Fruit fly (Drosophila melanogaster) whole organism, embryonic: ENCODE data around the gene et.
A peak's percentile ranks its signal among the peaks of the same experiment; 100 is the strongest.

Source experiments
- Bgb ChIP-seq: fragments of 200-800 bp; sonication (Bioruptor generic); IDR thresholded peaks from 2 replicates; pipeline ENCODE4 v1.3.6; 2022; ENCODE audit warnings: missing biosample characterization, missing genetic modification characterization; ENCODE audit not compliant: partially characterized antibody
- CG11247 ChIP-seq: fragments of 200-800 bp; sonication (Bioruptor generic); IDR thresholded peaks from 2 replicates; pipeline ENCODE4 v1.3.6; 2022; ENCODE audit warnings: missing biosample characterization, missing genetic modification characterization
- CG12391 ChIP-seq: fragments of 200-800 bp; sonication (Bioruptor generic); optimal IDR thresholded peaks from 3 replicates; lab custom pipeline; 2018; ENCODE audit warnings: missing biosample characterization, mild to moderate bottlenecking, missing genetic modification characterization, moderate library complexity
- CG12659 ChIP-seq: fragments of 200-800 bp; sonication (Bioruptor generic); optimal IDR thresholded peaks from 3 replicates; lab custom pipeline; 2017; ENCODE audit warnings: mild to moderate bottlenecking, missing biosample characterization, missing genetic modification reagents, missing genetic modification characterization
- CG13424 ChIP-seq: fragments of 200-800 bp; sonication (Bioruptor generic); optimal IDR thresholded peaks from 2 replicates; lab custom pipeline; 2019; ENCODE audit warnings: missing biosample characterization, mild to moderate bottlenecking, missing genetic modification characterization, moderate library complexity
- CG13775 ChIP-seq: fragments of 200-800 bp; sonication (Bioruptor generic); optimal IDR thresholded peaks from 3 replicates; lab custom pipeline; 2017; ENCODE audit warnings: missing biosample characterization, mild to moderate bottlenecking, missing genetic modification characterization
- CG14667 ChIP-seq: fragments of 200-800 bp; sonication (Bioruptor generic); IDR thresholded peaks from 2 replicates; pipeline ENCODE4 v1.3.6; 2022; ENCODE audit warnings: missing biosample characterization, missing genetic modification characterization
- CG15601 ChIP-seq: fragments of 200-800 bp; sonication (Bioruptor generic); optimal IDR thresholded peaks from 3 replicates; lab custom pipeline; 2019; ENCODE audit warnings: missing biosample characterization, mild to moderate bottlenecking, missing genetic modification characterization, moderate library complexity
- CG1603 ChIP-seq: fragments of 200-800 bp; sonication (Bioruptor generic); optimal IDR thresholded peaks from 2 replicates; lab custom pipeline; 2019; ENCODE audit warnings: missing biosample characterization, mild to moderate bottlenecking, missing genetic modification characterization, moderate library complexity
- CG18262 ChIP-seq: fragments of 200-800 bp; optimal IDR thresholded peaks from 3 replicates; lab custom pipeline; 2019; ENCODE audit warnings: missing biosample characterization, mild to moderate bottlenecking, missing genetic modification characterization, moderate library complexity
- CG18764 ChIP-seq: fragments of 200-800 bp; sonication (Bioruptor generic); optimal IDR thresholded peaks from 3 replicates; lab custom pipeline; 2016; ENCODE audit warnings: missing biosample characterization, missing genetic modification characterization
- CG2116 ChIP-seq: fragments of 200-800 bp; sonication (Bioruptor generic); optimal IDR thresholded peaks from 3 replicates; lab custom pipeline; 2018; ENCODE audit warnings: missing biosample characterization, mild to moderate bottlenecking, missing genetic modification characterization
- CG2678 ChIP-seq: fragments of 200-800 bp; sonication (Bioruptor generic); optimal IDR thresholded peaks from 3 replicates; lab custom pipeline; 2019; ENCODE audit warnings: missing biosample characterization, mild to moderate bottlenecking, missing genetic modification characterization, moderate library complexity
- CG6791 ChIP-seq: fragments of 200-800 bp; sonication (Bioruptor generic); IDR thresholded peaks from 3 replicates; pipeline ENCODE4 v1.3.6; 2022; ENCODE audit warnings: missing biosample characterization, missing genetic modification characterization; ENCODE audit not compliant: partially characterized antibody
- CG7556 ChIP-seq: fragments of 200-800 bp; sonication (Bioruptor generic); optimal IDR thresholded peaks from 2 replicates; lab custom pipeline; 2017; ENCODE audit warnings: missing biosample characterization, mild to moderate bottlenecking, missing genetic modification characterization
- CG7839 ChIP-seq: fragments of 200-800 bp; sonication (Bioruptor generic); optimal IDR thresholded peaks from 3 replicates; lab custom pipeline; 2018; ENCODE audit warnings: missing biosample characterization, mild to moderate bottlenecking, missing genetic modification characterization, moderate library complexity
- CG8290 ChIP-seq, 3 experiments: fragments of 200-800 bp; sonication (Bioruptor generic); optimal IDR thresholded peaks; 2 replicates each; lab custom pipeline; 2016 to 2019; ENCODE audit warnings: missing biosample characterization in 3 of 3, missing genetic modification characterization in 3 of 3, mild to moderate bottlenecking in 2 of 3, moderate library complexity in 1 of 3
- CrebB ChIP-seq: fragments of 200-800 bp; sonication (Bioruptor generic); optimal IDR thresholded peaks from 3 replicates; lab custom pipeline; 2018; ENCODE audit warnings: missing biosample characterization, mild to moderate bottlenecking, missing genetic modification characterization
- Dek ChIP-seq: fragments of 200-800 bp; sonication (Bioruptor generic); optimal IDR thresholded peaks from 3 replicates; lab custom pipeline; 2019; ENCODE audit warnings: missing biosample characterization, mild to moderate bottlenecking, missing genetic modification characterization, moderate library complexity
- Dll ChIP-seq: fragments of 200-800 bp; sonication (Bioruptor generic); IDR thresholded peaks from 4 replicates; pipeline ENCODE4 v1.3.6; 2022; ENCODE audit warnings: missing biosample characterization, missing genetic modification characterization; ENCODE audit not compliant: partially characterized antibody
- Ets65A ChIP-seq: fragments of 200-800 bp; sonication (Bioruptor generic); peaks from one replicate; lab custom pipeline; 2016; ENCODE audit warnings: missing biosample characterization, missing genetic modification characterization
- Meics ChIP-seq: fragments of 200-800 bp; sonication (Bioruptor generic); optimal IDR thresholded peaks from 2 replicates; lab custom pipeline; 2017; ENCODE audit warnings: missing biosample characterization, mild to moderate bottlenecking, missing genetic modification characterization
- Mes4 ChIP-seq: fragments of 200-800 bp; sonication (Bioruptor generic); optimal IDR thresholded peaks from 2 replicates; lab custom pipeline; 2016; ENCODE audit warnings: missing biosample characterization, missing genetic modification characterization
- NfI ChIP-seq: fragments of 200-800 bp; sonication (Bioruptor generic); optimal IDR thresholded peaks from 3 replicates; lab custom pipeline; 2018; ENCODE audit warnings: missing biosample characterization, mild to moderate bottlenecking, missing genetic modification characterization, moderate library complexity
- Rfx ChIP-seq: fragments of 200-800 bp; sonication (Bioruptor generic); IDR thresholded peaks from 2 replicates; pipeline ENCODE4 v1.3.6; 2022; ENCODE audit warnings: missing biosample characterization, missing genetic modification characterization
- Tbp ChIP-seq: fragments of >200 bp; optimal IDR thresholded peaks from 2 replicates; lab custom pipeline; 2018; ENCODE audit warnings: missing biosample characterization, missing genetic modification characterization
- ac ChIP-seq: fragments of 200-800 bp; sonication (Bioruptor generic); optimal IDR thresholded peaks from 3 replicates; lab custom pipeline; 2017; ENCODE audit warnings: missing biosample characterization, mild to moderate bottlenecking, missing genetic modification characterization
- dmrt11E ChIP-seq: fragments of 200-800 bp; sonication (Bioruptor generic); optimal IDR thresholded peaks from 3 replicates; lab custom pipeline; 2018; ENCODE audit warnings: missing biosample characterization, mild to moderate bottlenecking, missing genetic modification characterization, moderate library complexity
- fu2 ChIP-seq: fragments of 200-800 bp; sonication (Bioruptor generic); optimal IDR thresholded peaks from 2 replicates; lab custom pipeline; 2016; ENCODE audit warnings: missing biosample characterization, missing genetic modification characterization
- gem ChIP-seq: fragments of 200-800 bp; sonication (Bioruptor generic); optimal IDR thresholded peaks from 2 replicates; lab custom pipeline; 2019; ENCODE audit warnings: missing biosample characterization, mild to moderate bottlenecking, missing genetic modification characterization, moderate library complexity
- gfzf ChIP-seq: fragments of 200-800 bp; sonication (Bioruptor generic); optimal IDR thresholded peaks from 2 replicates; lab custom pipeline; 2016; ENCODE audit warnings: missing biosample characterization, mild to moderate bottlenecking, missing genetic modification characterization, moderate library complexity
- grau ChIP-seq: fragments of 200-800 bp; optimal IDR thresholded peaks from 3 replicates; lab custom pipeline; 2019; ENCODE audit warnings: missing biosample characterization, mild to moderate bottlenecking, missing genetic modification characterization, moderate library complexity
- inv ChIP-seq: fragments of 200-800 bp; sonication (Bioruptor generic); IDR thresholded peaks from 2 replicates; pipeline ENCODE4 v1.3.6; 2022; ENCODE audit warnings: missing biosample characterization, missing genetic modification characterization; ENCODE audit not compliant: partially characterized antibody
- jigr1 ChIP-seq: fragments of 200-800 bp; sonication (Bioruptor generic); IDR thresholded peaks from 3 replicates; pipeline ENCODE4 v1.3.6; 2022; ENCODE audit warnings: missing biosample characterization, missing genetic modification characterization
- lbe ChIP-seq: fragments of 200-800 bp; sonication (Bioruptor generic); optimal IDR thresholded peaks from 2 replicates; lab custom pipeline; 2016; ENCODE audit warnings: missing biosample characterization, mild to moderate bottlenecking, missing genetic modification characterization
- lilli ChIP-seq: fragments of 200-800 bp; sonication (Bioruptor generic); optimal IDR thresholded peaks from 3 replicates; lab custom pipeline; 2016; ENCODE audit warnings: missing biosample characterization, missing genetic modification characterization
- pan ChIP-seq, 4 experiments: fragments of >200 bp in 3 of 4; fragments of 200-800 bp in 1 of 4; sonication (Bioruptor generic) in 1 of 4; optimal IDR thresholded peaks in 3 of 4; IDR thresholded peaks in 1 of 4; 2 replicates each; pipeline versions ENCODE4 v1.3.6 to Lab custom; 2017 to 2022; ENCODE audit warnings: missing biosample characterization in 2 of 4, missing genetic modification characterization in 2 of 4, mixed read lengths in 1 of 4
- pho ChIP-seq: fragments of 200-800 bp; sonication (Bioruptor generic); optimal IDR thresholded peaks from 2 replicates; lab custom pipeline; 2016; ENCODE audit warnings: missing biosample characterization, missing genetic modification characterization
- prd ChIP-seq, 3 experiments: fragments of >200 bp in 2 of 3; fragments of 200-800 bp in 1 of 3; sonication (Bioruptor generic) in 1 of 3; optimal IDR thresholded peaks in 2 of 3; IDR thresholded peaks in 1 of 3; 2 replicates in 2 of 3; 3 replicates in 1 of 3; pipeline versions ENCODE4 v1.3.6 to Lab custom; 2017 to 2022; ENCODE audit warnings: missing biosample characterization in 1 of 3, missing genetic modification characterization in 1 of 3
- ranshi ChIP-seq: fragments of 200-800 bp; sonication (Bioruptor generic); IDR thresholded peaks from 2 replicates; pipeline ENCODE4 v1.3.6; 2022; ENCODE audit warnings: missing biosample characterization, missing genetic modification characterization
- repo ChIP-seq: fragments of 200-800 bp; sonication (Bioruptor generic); optimal IDR thresholded peaks from 2 replicates; lab custom pipeline; 2016; ENCODE audit warnings: missing biosample characterization, missing genetic modification characterization
- slbo ChIP-seq: fragments of 200-800 bp; sonication (Bioruptor generic); IDR thresholded peaks from 2 replicates; pipeline ENCODE4 v1.3.6; 2022; ENCODE audit warnings: missing biosample characterization, missing genetic modification characterization
- slp2 ChIP-seq: fragments of 200-800 bp; sonication (Bioruptor generic); optimal IDR thresholded peaks from 2 replicates; lab custom pipeline; 2016; ENCODE audit warnings: missing biosample characterization, missing genetic modification characterization
- sob ChIP-seq: fragments of 200-800 bp; sonication (Bioruptor generic); IDR thresholded peaks from 2 replicates; pipeline ENCODE4 v1.3.6; 2022; ENCODE audit warnings: missing biosample characterization, missing genetic modification characterization
- trem ChIP-seq: fragments of 200-800 bp; optimal IDR thresholded peaks from 3 replicates; lab custom pipeline; 2019; ENCODE audit warnings: missing biosample characterization, mild to moderate bottlenecking, missing genetic modification characterization, moderate library complexity
- unc-4 ChIP-seq: fragments of 200-800 bp; sonication (Bioruptor generic); IDR thresholded peaks from 2 replicates; pipeline ENCODE4 v1.3.6; 2022; ENCODE audit warnings: missing biosample characterization, missing genetic modification characterization; ENCODE audit not compliant: partially characterized antibody
- vfl ChIP-seq: fragments of 200-800 bp; sonication (Bioruptor generic); optimal IDR thresholded peaks from 2 replicates; lab custom pipeline; 2016; ENCODE audit warnings: missing biosample characterization, missing genetic modification characterization

Gene et

DNA sequence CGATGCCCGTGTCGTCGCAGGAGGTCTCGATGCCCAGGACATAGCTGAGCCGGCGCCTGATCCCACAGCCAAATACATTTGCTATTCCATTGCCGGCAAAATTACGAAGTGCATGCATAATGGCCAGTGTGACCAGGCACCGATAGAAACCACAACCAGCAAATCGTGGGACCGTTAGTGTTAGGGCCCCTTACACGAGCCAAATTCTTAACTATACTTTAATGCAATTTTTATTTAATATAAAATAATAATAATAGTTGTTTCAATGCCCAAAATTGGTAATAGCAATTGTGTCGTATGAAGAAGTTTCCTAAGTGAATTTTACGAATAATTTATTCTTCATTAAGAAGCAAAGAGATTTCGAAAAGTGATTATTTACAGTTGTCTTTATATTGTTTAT is 25.9 kb upstream of the et start, which contains the start of gene Tcs4 (continued):
- TF ChIP-seq NfI (GFP tag; lab: Kevin White, UChicago) (peak; percentile 17), repo (no peak), CG2116 (GFP tag; lab: Kevin White, UChicago) (no peak), CG7839 (tag; lab: Kevin White, UChicago) (peak; percentile 43), gem (tag; lab: Kevin White, UChicago) (peak; percentile 71), CG1603 (tag; lab: Kevin White, UChicago) (peak; percentile 29), CG2678 (tag; lab: Kevin White, UChicago) (no peak), CG13775 (GFP tag; lab: Kevin White, UChicago) (peak; percentile 22), vfl (GFP tag; lab: Kevin White, UChicago) (no peak), CG18262 (tag; lab: Kevin White, UChicago) (peak; percentile 37), CG7556 (GFP tag; lab: Kevin White, UChicago) (peak; percentile 5), pho (GFP tag; lab: Kevin White, UChicago) (no peak), trem (tag; lab: Kevin White, UChicago) (peak; percentile 43), unc-4 (GFP tag; lab: Robert Waterston, UW) (peak; percentile 46; the same call in 1 of the 2 replicates), CG11247 (GFP tag; lab: Robert Waterston, UW) (no peak), inv (GFP tag; lab: Robert Waterston, UW) (0 out of 2 replicates have a peak, but pooled peaks have one; percentile 7), CG15601 (peak; percentile 27), ac (GFP tag; lab: Kevin White, UChicago) (no peak), sob (0 out of 2 replicates have a peak, but pooled peaks have one; percentile 19), CG12391 (tag; lab: Kevin White, UChicago) (peak; percentile 63), ranshi (GFP tag; lab: Robert Waterston, UW) (0 out of 2 replicates have a peak, but pooled peaks have one; percentile 12), CG18764 (GFP tag; lab: Kevin White, UChicago) (peak; percentile 99), lbe (peak; percentile 1), CG6791 (peak; percentile 72; the same call in 2 of the 3 replicates), Tbp (GFP tag; lab: Kevin White, UChicago) (no peak), dmrt11E (tag; lab: Kevin White, UChicago) (peak; percentile 47), lilli (no peak), Dek (tag; lab: Kevin White, UChicago) (peak; percentile 15), slp2 (GFP tag; lab: Kevin White, UChicago) (no peak), CrebB (tag; lab: Kevin White, UChicago) (no peak), gfzf (GFP tag; lab: Kevin White, UChicago) (peak; percentile 63), CG13424 (tag; lab: Kevin White, UChicago) (peak; percentile 58), fu2 (GFP tag; lab: Kevin White, UChicago) (no peak), Ets65A (GFP tag; lab: Kevin White, UChicago) (peak; percentile 67), grau (tag; lab: Kevin White, UChicago) (peak; percentile 48), Bgb (GFP tag; lab: Robert Waterston, UW) (peak; percentile 31; the same call in 1 of the 2 replicates), Dll (GFP tag; lab: Robert Waterston, UW) (peak; percentile 59; the same call in 2 of the 4 replicates), jigr1 (GFP tag; lab: Robert Waterston, UW) (no peak), Rfx (0 out of 2 replicates have a peak, but pooled peaks have one; percentile 29), pan (optimal IDR thresholded peaks at IDR 0.05; lab: Kevin White, UChicago) (no peak), pan (GFP tag; optimal IDR thresholded peaks at IDR 0.05 in 1 of 2, IDR thresholded peaks at IDR 0.05 in 1 of 2) (peak in 1 of 2 experiments; percentile 21), Meics (GFP tag; lab: Kevin White, UChicago) (peak; percentile 28), slbo (GFP tag; lab: Robert Waterston, UW) (peak; percentile 20; the same call in 1 of the 2 replicates), CG12659 (peak; percentile 39), CG8290 (GFP tag; optimal IDR thresholded peaks at IDR 0.05; lab: Kevin White, UChicago) (peak; percentile 4), CG8290 (tag; optimal IDR thresholded peaks at IDR 0.05; lab: Kevin White, UChicago) (no peak), CG14667 (no peak), prd (optimal IDR thresholded peaks at IDR 0.05; lab: Kevin White, UChicago) (no peak), prd (GFP tag; IDR thresholded peaks at IDR 0.05; lab: Robert Waterston, UW) (peak; percentile 26; the same call in 1 of the 3 replicates), Mes4 (GFP tag; lab: Kevin White, UChicago) (no peak)
